Worm (Caenorhabditis elegans) whole organism, L3 larva: ENCODE data around the gene frg-1.

Source experiments
- ZK546.5 ChIP-seq: sonication (generic microtip); optimal IDR thresholded peaks from 2 replicates; lab custom pipeline; 2017; ENCODE audit warnings: missing biosample characterization, missing genetic modification characterization
- fkh-10 ChIP-seq: sonication (generic microtip); optimal IDR thresholded peaks from 2 replicates; lab custom pipeline; 2017; ENCODE audit warnings: missing biosample characterization, missing genetic modification reagents, missing genetic modification characterization
- nhr-11 ChIP-seq: fragments of 150-350 bp; optimal IDR thresholded peaks from 2 replicates; lab custom pipeline; 2014; ENCODE audit warnings: missing biosample characterization, missing genetic modification characterization
- nhr-25 ChIP-seq: sonication (generic microtip); optimal IDR thresholded peaks from 2 replicates; lab custom pipeline; 2017; ENCODE audit warnings: missing biosample characterization, missing genetic modification characterization
- pqm-1 ChIP-seq: fragments of 150-350 bp; optimal IDR thresholded peaks from 2 replicates; lab custom pipeline; 2017; ENCODE audit warnings: missing biosample characterization, missing genetic modification characterization, inconsistent platforms
- snpc-4 ChIP-seq: fragments of 150-350 bp; optimal IDR thresholded peaks from 2 replicates; lab custom pipeline; 2014; ENCODE audit warnings: missing biosample characterization, missing genetic modification characterization
- zag-1 ChIP-seq: fragments of 150-350 bp; optimal IDR thresholded peaks from 2 replicates; lab custom pipeline; 2014; ENCODE audit warnings: missing biosample characterization, missing genetic modification characterization

DNA sequence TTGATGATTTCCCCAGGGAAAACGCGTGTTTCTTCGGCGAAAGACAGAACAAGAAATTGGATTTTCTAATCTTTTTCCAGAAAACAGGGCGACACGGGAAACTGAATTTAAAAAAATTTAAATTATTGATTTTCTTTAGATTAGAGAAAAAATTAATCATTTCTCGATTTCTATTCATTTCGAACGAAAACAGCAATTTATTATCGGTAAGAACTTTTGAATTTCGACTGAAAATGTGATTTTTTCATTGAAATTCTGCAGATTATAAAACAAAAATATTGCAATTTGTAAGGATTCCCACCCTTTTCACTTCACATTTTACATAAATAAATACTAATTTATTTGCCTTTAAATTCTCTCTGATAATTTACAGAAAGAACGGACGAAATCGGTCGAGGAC, 6.6 kb upstream of the frg-1 start, which contains the start of gene bckd-1A:
- TF ChIP-seq pqm-1 (no peak), snpc-4 (tag; lab: Kevin White, UChicago) (no peak), ZK546.5 (tag; lab: Kevin White, UChicago) (no peak), nhr-11 (tag; lab: Kevin White, UChicago) (no peak), fkh-10 (no peak), zag-1 (no peak), nhr-25 (tag; lab: Kevin White, UChicago) (no peak)
